Fruit fly (Drosophila melanogaster) whole organism, embryonic: ENCODE data around the gene CG15209.

ENCODE experiments used
- Ada2b ChIP-seq: fragments of 200-800 bp; sonication (Bioruptor generic); IDR thresholded peaks from 2 replicates; pipeline ENCODE4 v1.3.6; 2022; ENCODE audit warnings: missing biosample characterization, missing genetic modification characterization
- Bgb ChIP-seq: fragments of 200-800 bp; sonication (Bioruptor generic); IDR thresholded peaks from 2 replicates; pipeline ENCODE4 v1.3.6; 2022; ENCODE audit warnings: missing biosample characterization, missing genetic modification characterization; ENCODE audit not compliant: partially characterized antibody
- BtbVII ChIP-seq: fragments of 200-800 bp; sonication (Bioruptor generic); optimal IDR thresholded peaks from 3 replicates; lab custom pipeline; 2017; ENCODE audit warnings: missing biosample characterization, mild to moderate bottlenecking, missing genetic modification characterization
- Bteb2 ChIP-seq: fragments of 200-800 bp; sonication (Bioruptor generic); optimal IDR thresholded peaks from 2 replicates; lab custom pipeline; 2016; ENCODE audit warnings: missing biosample characterization, missing genetic modification characterization
- CG11696 ChIP-seq: fragments of 200-800 bp; sonication (Bioruptor generic); IDR thresholded peaks from 2 replicates; pipeline ENCODE4 v1.3.6; 2022; ENCODE audit warnings: missing biosample characterization, missing genetic modification characterization
- CG12769 ChIP-seq: fragments of 200-800 bp; sonication (Bioruptor generic); optimal IDR thresholded peaks from 2 replicates; lab custom pipeline; 2019; ENCODE audit warnings: missing biosample characterization, mild to moderate bottlenecking, missing genetic modification characterization, moderate library complexity
- CG13775 ChIP-seq: fragments of 200-800 bp; sonication (Bioruptor generic); optimal IDR thresholded peaks from 3 replicates; lab custom pipeline; 2017; ENCODE audit warnings: missing biosample characterization, mild to moderate bottlenecking, missing genetic modification characterization
- CG15269 ChIP-seq: fragments of 200-800 bp; sonication (Bioruptor generic); optimal IDR thresholded peaks from 2 replicates; lab custom pipeline; 2018; ENCODE audit warnings: missing biosample characterization, mild to moderate bottlenecking, missing genetic modification characterization, moderate library complexity
- CG2120 ChIP-seq: fragments of 200-800 bp; sonication (Bioruptor generic); optimal IDR thresholded peaks from 3 replicates; lab custom pipeline; 2016; ENCODE audit warnings: missing biosample characterization, missing genetic modification characterization
- CG30431 ChIP-seq: fragments of 200-800 bp; sonication (Bioruptor generic); optimal IDR thresholded peaks from 2 replicates; lab custom pipeline; 2017; ENCODE audit warnings: missing biosample characterization, missing genetic modification characterization
- CG3065 ChIP-seq: fragments of 200-800 bp; sonication (Bioruptor generic); optimal IDR thresholded peaks from 2 replicates; lab custom pipeline; 2016; ENCODE audit warnings: missing biosample characterization, missing genetic modification characterization
- CG3995 ChIP-seq: fragments of 200-800 bp; sonication (Bioruptor generic); optimal IDR thresholded peaks from 3 replicates; lab custom pipeline; 2016; ENCODE audit warnings: missing biosample characterization, missing genetic modification characterization
- CG6765 ChIP-seq: fragments of 200-800 bp; sonication (Bioruptor generic); optimal IDR thresholded peaks from 3 replicates; lab custom pipeline; 2017; ENCODE audit warnings: missing biosample characterization, mild to moderate bottlenecking, missing genetic modification characterization
- CHES-1-like ChIP-seq: fragments of 200-800 bp; sonication (Bioruptor generic); optimal IDR thresholded peaks from 2 replicates; lab custom pipeline; 2016; ENCODE audit warnings: missing biosample characterization, missing genetic modification characterization
- D19B ChIP-seq: fragments of 200-800 bp; sonication (Bioruptor generic); optimal IDR thresholded peaks from 2 replicates; lab custom pipeline; 2017; ENCODE audit warnings: missing biosample characterization, mild to moderate bottlenecking, missing genetic modification characterization
- Drgx ChIP-seq: fragments of 200-800 bp; sonication (Bioruptor generic); IDR thresholded peaks from 2 replicates; pipeline ENCODE4 v1.3.6; 2022; ENCODE audit warnings: missing biosample characterization, missing genetic modification characterization
- E2f1 ChIP-seq: fragments of 200-800 bp; sonication (Bioruptor generic); IDR thresholded peaks from 2 replicates; pipeline ENCODE4 v1.3.6; 2022; ENCODE audit warnings: missing biosample characterization, missing genetic modification characterization
- Ets65A ChIP-seq: fragments of 200-800 bp; sonication (Bioruptor generic); peaks from one replicate; lab custom pipeline; 2016; ENCODE audit warnings: missing biosample characterization, missing genetic modification characterization
- Fer1 ChIP-seq: fragments of 200-800 bp; sonication (Bioruptor generic); optimal IDR thresholded peaks from 2 replicates; lab custom pipeline; 2017; ENCODE audit warnings: missing biosample characterization, mild to moderate bottlenecking, missing genetic modification characterization
- Gug ChIP-seq: fragments of 200-800 bp; sonication (Bioruptor generic); IDR thresholded peaks from 4 replicates; pipeline ENCODE4 v1.3.6; 2022; ENCODE audit warnings: missing biosample characterization, missing genetic modification characterization
- Hr3 ChIP-seq: fragments of 200-800 bp; sonication (Bioruptor generic); optimal IDR thresholded peaks from 3 replicates; lab custom pipeline; 2016; ENCODE audit warnings: missing biosample characterization, missing genetic modification characterization
- Lim3 ChIP-seq: fragments of 200-800 bp; sonication (Bioruptor generic); IDR thresholded peaks from 2 replicates; pipeline ENCODE4 v1.3.6; 2022; ENCODE audit warnings: missing biosample characterization, missing genetic modification characterization
- Med ChIP-seq: fragments of 200-800 bp; sonication (Bioruptor generic); peaks from one replicate; lab custom pipeline; 2016; ENCODE audit warnings: missing biosample characterization, missing genetic modification characterization, mild to moderate bottlenecking, inconsistent platforms, moderate library complexity
- Sox100B ChIP-seq: fragments of 200-800 bp; sonication (Bioruptor generic); optimal IDR thresholded peaks from 3 replicates; lab custom pipeline; 2018; ENCODE audit warnings: missing biosample characterization, mild to moderate bottlenecking, missing genetic modification characterization
- amos ChIP-seq: fragments of 200-800 bp; sonication (Bioruptor generic); IDR thresholded peaks from 2 replicates; pipeline ENCODE4 v1.3.6; 2022; ENCODE audit warnings: missing biosample characterization, missing genetic modification characterization; ENCODE audit not compliant: partially characterized antibody
- cg ChIP-seq: fragments of 200-800 bp; sonication (Bioruptor generic); optimal IDR thresholded peaks from 3 replicates; lab custom pipeline; 2019; ENCODE audit warnings: missing biosample characterization, mild to moderate bottlenecking, missing genetic modification characterization, moderate library complexity
- exex ChIP-seq: fragments of 200-800 bp; sonication (Bioruptor generic); optimal IDR thresholded peaks from 4 replicates; lab custom pipeline; 2018; ENCODE audit warnings: missing biosample characterization, mild to moderate bottlenecking, missing genetic modification characterization, moderate library complexity
- grn ChIP-seq: fragments of 200-800 bp; sonication (Bioruptor generic); optimal IDR thresholded peaks from 3 replicates; lab custom pipeline; 2017; ENCODE audit warnings: missing biosample characterization, missing genetic modification characterization
- gro ChIP-seq: fragments of 200-800 bp; sonication (Bioruptor generic); optimal IDR thresholded peaks from 2 replicates; lab custom pipeline; 2016; ENCODE audit warnings: missing biosample characterization, missing genetic modification characterization
- kah ChIP-seq: fragments of 200-800 bp; sonication (Bioruptor generic); optimal IDR thresholded peaks from 2 replicates; lab custom pipeline; 2018; ENCODE audit warnings: missing biosample characterization, mild to moderate bottlenecking, missing genetic modification characterization
- pan ChIP-seq, 4 experiments: fragments of >200 bp in 3 of 4; fragments of 200-800 bp in 1 of 4; sonication (Bioruptor generic) in 1 of 4; optimal IDR thresholded peaks in 3 of 4; IDR thresholded peaks in 1 of 4; 2 replicates each; pipeline versions ENCODE4 v1.3.6 to Lab custom; 2017 to 2022; ENCODE audit warnings: missing biosample characterization in 2 of 4, missing genetic modification characterization in 2 of 4, mixed read lengths in 1 of 4
- phol ChIP-seq: fragments of 200-800 bp; sonication (Bioruptor generic); optimal IDR thresholded peaks from 3 replicates; lab custom pipeline; 2018; ENCODE audit warnings: missing biosample characterization, mild to moderate bottlenecking, missing genetic modification characterization, moderate library complexity
- sens ChIP-seq: fragments of 200-800 bp; sonication (Bioruptor generic); peaks from one replicate; lab custom pipeline; 2016; ENCODE audit warnings: missing biosample characterization, missing genetic modification characterization
- seq ChIP-seq: fragments of 200-800 bp; sonication (Bioruptor generic); IDR thresholded peaks from 2 replicates; pipeline ENCODE4 v1.3.6; 2022; ENCODE audit warnings: missing biosample characterization, missing genetic modification characterization
- slbo ChIP-seq: fragments of 200-800 bp; sonication (Bioruptor generic); IDR thresholded peaks from 2 replicates; pipeline ENCODE4 v1.3.6; 2022; ENCODE audit warnings: missing biosample characterization, missing genetic modification characterization
- so ChIP-seq: fragments of 200-800 bp; sonication (Bioruptor generic); IDR thresholded peaks from 3 replicates; pipeline ENCODE4 v1.3.6; 2022; ENCODE audit warnings: missing biosample characterization, missing genetic modification characterization
- tap ChIP-seq: fragments of 200-800 bp; optimal IDR thresholded peaks from 3 replicates; lab custom pipeline; 2019; ENCODE audit warnings: missing biosample characterization, mild to moderate bottlenecking, missing genetic modification characterization, moderate library complexity
- toy ChIP-seq: fragments of 200-800 bp; sonication (Bioruptor generic); IDR thresholded peaks from 2 replicates; pipeline ENCODE4 v1.3.6; 2022; ENCODE audit warnings: missing biosample characterization, missing genetic modification characterization
- trem ChIP-seq: fragments of 200-800 bp; optimal IDR thresholded peaks from 3 replicates; lab custom pipeline; 2019; ENCODE audit warnings: missing biosample characterization, mild to moderate bottlenecking, missing genetic modification characterization, moderate library complexity
- z ChIP-seq: fragments of 200-800 bp; sonication (Bioruptor generic); IDR thresholded peaks from 3 replicates; pipeline ENCODE4 v1.3.6; 2022; ENCODE audit warnings: missing biosample characterization, missing genetic modification characterization

The CG15209 gene

dm6 chrX:10802457-10803378 lies 39.3 kb upstream of the CG15209 start (continued):
- TF ChIP-seq Drgx (GFP tag; lab: Robert Waterston, UW) = peak; percentile 22; the same call in 1 of the 2 replicates
- TF ChIP-seq CG2120 (GFP tag; lab: Kevin White, UChicago) = peak; percentile 15
- peak; percentile 17 for TF ChIP-seq kah (GFP tag; lab: Kevin White, UChicago)
- TF ChIP-seq E2f1 (GFP tag; lab: Robert Waterston, UW) = peak; percentile 45; the same call in 1 of the 2 replicates
- peak; percentile 60 for TF ChIP-seq Fer1 (GFP tag; lab: Kevin White, UChicago)
- TF ChIP-seq gro = no peak
- peak; percentile 84 for TF ChIP-seq Sox100B
- peak; percentile 52 for TF ChIP-seq CG6765 (GFP tag; lab: Kevin White, UChicago)
- TF ChIP-seq D19B = no peak
- peak; percentile 63 for TF ChIP-seq trem (tag; lab: Kevin White, UChicago)
- no peak for TF ChIP-seq grn (GFP tag; lab: Kevin White, UChicago)
- TF ChIP-seq CHES-1-like (GFP tag; lab: Kevin White, UChicago) = no peak
- no peak for TF ChIP-seq pan (optimal IDR thresholded peaks at IDR 0.05; lab: Kevin White, UChicago)
- TF ChIP-seq pan (GFP tag; optimal IDR thresholded peaks at IDR 0.05 in 1 of 2, IDR thresholded peaks at IDR 0.05 in 1 of 2) = peak in 1 of 2 experiments; percentile 62
- peak; percentile 82 for TF ChIP-seq CG15269 (tag; lab: Kevin White, UChicago)
- peak; percentile 53 for TF ChIP-seq exex
- TF ChIP-seq CG13775 = peak; percentile 40
- peak; percentile 64 for TF ChIP-seq Ets65A (GFP tag; lab: Kevin White, UChicago)
- TF ChIP-seq CG12769 (tag; lab: Kevin White, UChicago) = no peak
- TF ChIP-seq Lim3 (GFP tag; lab: Robert Waterston, UW) = no peak
- TF ChIP-seq BtbVII (GFP tag; lab: Kevin White, UChicago) = peak; percentile 41
- no peak for TF ChIP-seq CG30431 (GFP tag; lab: Kevin White, UChicago)
- peak; percentile 64 for TF ChIP-seq tap (tag; lab: Kevin White, UChicago)
- no peak for TF ChIP-seq Bgb
- peak; percentile 80 for TF ChIP-seq cg (GFP tag; lab: Kevin White, UChicago)
- TF ChIP-seq Bteb2 = no peak
- no peak for TF ChIP-seq Gug
- peak; percentile 62 for TF ChIP-seq Hr3 (GFP tag; lab: Kevin White, UChicago)
- TF ChIP-seq CG3065 = peak; percentile 30
- peak; percentile 83 for TF ChIP-seq phol
- no peak for TF ChIP-seq amos (GFP tag; lab: Robert Waterston, UW)
- TF ChIP-seq slbo (GFP tag; lab: Robert Waterston, UW) = peak; percentile 31; the same call in 1 of the 2 replicates
- 0 out of 2 replicates have a peak, but pooled peaks have one; percentile 10 for TF ChIP-seq Ada2b

- TF ChIP-seq sens (GFP tag; lab: Kevin White, UChicago) (peak; percentile 62), Med (GFP tag; lab: Kevin White, UChicago) (peak; percentile 74), Drgx (GFP tag; lab: Robert Waterston, UW) (peak; percentile 40), toy (GFP tag; lab: Robert Waterston, UW) (no peak), seq (GFP tag; lab: Robert Waterston, UW) (0 out of 2 replicates have a peak, but pooled peaks have one; percentile 6), CG3995 (GFP tag; lab: Kevin White, UChicago) (no peak), z (no peak), Lim3 (GFP tag; lab: Robert Waterston, UW) (no peak), CG11696 (0 out of 2 replicates have a peak, but pooled peaks have one; percentile 5), so (GFP tag; lab: Robert Waterston, UW) (no peak)
These were observed 38.0 kb upstream of the CG15209 start for dm6 chrX:10804042-10804441.
